Worm (Caenorhabditis elegans) whole organism, mixed stage, embryonic: ENCODE data around the gene C25E10.16.

ENCODE experiments used
- M03D4.4 ChIP-seq: sonication (generic microtip); optimal IDR thresholded peaks from 2 replicates; lab custom pipeline; 2017; ENCODE audit warnings: mild to moderate bottlenecking, missing genetic modification characterization, missing compliant biosample characterization
- bed-3 ChIP-seq: fragments of 200-800 bp; sonication (Bioruptor generic); optimal IDR thresholded peaks from 3 replicates; lab custom pipeline; 2018; ENCODE audit warnings: mild to moderate bottlenecking, missing genetic modification characterization, moderate library complexity, missing compliant biosample characterization
- blmp-1 ChIP-seq: fragments of 150-350 bp; optimal IDR thresholded peaks from 2 replicates; lab custom pipeline; 2014; ENCODE audit warnings: missing biosample characterization, missing genetic modification characterization
- ceh-43 ChIP-seq: fragments of 200-800 bp; sonication (Bioruptor generic); optimal IDR thresholded peaks from 2 replicates; lab custom pipeline; 2018; ENCODE audit warnings: mild to moderate bottlenecking, missing genetic modification characterization, moderate library complexity, missing compliant biosample characterization
- ceh-83 ChIP-seq: fragments of 200-800 bp; sonication (Bioruptor generic); optimal IDR thresholded peaks from 2 replicates; lab custom pipeline; 2018; ENCODE audit warnings: mild to moderate bottlenecking, missing genetic modification characterization, missing compliant biosample characterization
- ces-1 ChIP-seq: fragments of 150-350 bp; optimal IDR thresholded peaks from 2 replicates; lab custom pipeline; 2014; ENCODE audit warnings: missing biosample characterization, missing genetic modification reagents, missing genetic modification characterization
- cnd-1 ChIP-seq: fragments of 200-800 bp; sonication (Bioruptor generic); optimal IDR thresholded peaks from 2 replicates; lab custom pipeline; 2018; ENCODE audit warnings: mild to moderate bottlenecking, missing genetic modification characterization, missing compliant biosample characterization
- elt-1 ChIP-seq: sonication (generic microtip); optimal IDR thresholded peaks from 2 replicates; lab custom pipeline; 2017; ENCODE audit warnings: missing genetic modification characterization, mild to moderate bottlenecking, missing compliant biosample characterization, antibody characterized with exemption, moderate library complexity, borderline replicate concordance; ENCODE audit not compliant: insufficient read depth
- elt-3 ChIP-seq: fragments of 150-350 bp; optimal IDR thresholded peaks from 2 replicates; lab custom pipeline; 2014; ENCODE audit warnings: missing biosample characterization, missing genetic modification characterization
- flh-1 ChIP-seq: fragments of 200-800 bp; sonication (Bioruptor generic); optimal IDR thresholded peaks from 2 replicates; lab custom pipeline; 2018; ENCODE audit warnings: mild to moderate bottlenecking, missing genetic modification characterization, moderate library complexity, missing compliant biosample characterization
- ham-2 ChIP-seq: fragments of 200-800 bp; sonication (Bioruptor generic); optimal IDR thresholded peaks from 2 replicates; lab custom pipeline; 2018; ENCODE audit warnings: mild to moderate bottlenecking, missing genetic modification characterization, missing compliant biosample characterization
- hlh-1 ChIP-seq: fragments of 150-350 bp; optimal IDR thresholded peaks from 2 replicates; lab custom pipeline; 2014; ENCODE audit warnings: missing biosample characterization, missing genetic modification reagents, missing genetic modification characterization
- lin-13 ChIP-seq: fragments of 150-350 bp; optimal IDR thresholded peaks from 2 replicates; lab custom pipeline; 2014; ENCODE audit warnings: missing biosample characterization, missing genetic modification characterization
- lsy-2 ChIP-seq: fragments of 150-350 bp; optimal IDR thresholded peaks from 2 replicates; lab custom pipeline; 2014; ENCODE audit warnings: missing biosample characterization, missing genetic modification characterization
- mab-5 ChIP-seq: fragments of 150-350 bp; optimal IDR thresholded peaks from 2 replicates; lab custom pipeline; 2014; ENCODE audit warnings: missing biosample characterization, missing genetic modification characterization
- mep-1 ChIP-seq: fragments of 150-350 bp; optimal IDR thresholded peaks from 2 replicates; lab custom pipeline; 2017; ENCODE audit warnings: missing biosample characterization, missing genetic modification reagents, missing genetic modification characterization, inconsistent platforms
- mls-2 ChIP-seq: sonication (generic microtip); optimal IDR thresholded peaks from 2 replicates; lab custom pipeline; 2016; ENCODE audit warnings: mild to moderate bottlenecking, missing genetic modification characterization, moderate library complexity, missing compliant biosample characterization
- nhr-2 ChIP-seq: fragments of 150-350 bp; optimal IDR thresholded peaks from 2 replicates; lab custom pipeline; 2014; ENCODE audit warnings: missing biosample characterization, missing genetic modification characterization
- nhr-237 ChIP-seq: fragments of 150-350 bp; optimal IDR thresholded peaks from 2 replicates; lab custom pipeline; 2014; ENCODE audit warnings: missing biosample characterization, missing genetic modification characterization
- nhr-28 ChIP-seq: fragments of 150-350 bp; optimal IDR thresholded peaks from 2 replicates; lab custom pipeline; 2014; ENCODE audit warnings: missing biosample characterization, missing genetic modification characterization
- pha-4 ChIP-seq: fragments of 150-350 bp; optimal IDR thresholded peaks from 2 replicates; lab custom pipeline; 2018; ENCODE audit warnings: missing biosample characterization, missing genetic modification reagents, missing genetic modification characterization
- sem-2 ChIP-seq: fragments of 200-800 bp; sonication (Bioruptor generic); optimal IDR thresholded peaks from 2 replicates; lab custom pipeline; 2018; ENCODE audit warnings: mild to moderate bottlenecking, missing genetic modification characterization, missing compliant biosample characterization
- snpc-4 ChIP-seq: fragments of 150-350 bp; optimal IDR thresholded peaks from 2 replicates; lab custom pipeline; 2014; ENCODE audit warnings: missing biosample characterization, missing genetic modification characterization
- sptf-1 ChIP-seq: sonication (generic microtip); optimal IDR thresholded peaks from 2 replicates; lab custom pipeline; 2017; ENCODE audit warnings: mild to moderate bottlenecking, missing genetic modification characterization, moderate library complexity, missing compliant biosample characterization
- tbx-8 ChIP-seq: fragments of 200-800 bp; sonication (Bioruptor generic); optimal IDR thresholded peaks from 2 replicates; lab custom pipeline; 2018; ENCODE audit warnings: mild to moderate bottlenecking, missing genetic modification characterization, moderate library complexity, missing compliant biosample characterization
- unc-120 ChIP-seq: sonication (generic microtip); optimal IDR thresholded peaks from 2 replicates; lab custom pipeline; 2017; ENCODE audit warnings: missing genetic modification characterization, missing compliant biosample characterization; ENCODE audit not compliant: poor library complexity, severe bottlenecking
- unc-39 ChIP-seq: fragments of 150-350 bp; optimal IDR thresholded peaks from 2 replicates; lab custom pipeline; 2014; ENCODE audit warnings: missing biosample characterization, missing genetic modification characterization
- unc-62 ChIP-seq: fragments of 150-350 bp; optimal IDR thresholded peaks from 2 replicates; lab custom pipeline; 2014; ENCODE audit warnings: missing biosample characterization, missing genetic modification reagents, missing genetic modification characterization
- zip-8 ChIP-seq: fragments of 150-350 bp; optimal IDR thresholded peaks from 2 replicates; lab custom pipeline; 2014; ENCODE audit warnings: missing biosample characterization, missing genetic modification characterization
- ztf-11 ChIP-seq: fragments of 150-350 bp; optimal IDR thresholded peaks from 2 replicates; lab custom pipeline; 2014; ENCODE audit warnings: missing biosample characterization, missing genetic modification characterization

Gene C25E10.16

DNA sequence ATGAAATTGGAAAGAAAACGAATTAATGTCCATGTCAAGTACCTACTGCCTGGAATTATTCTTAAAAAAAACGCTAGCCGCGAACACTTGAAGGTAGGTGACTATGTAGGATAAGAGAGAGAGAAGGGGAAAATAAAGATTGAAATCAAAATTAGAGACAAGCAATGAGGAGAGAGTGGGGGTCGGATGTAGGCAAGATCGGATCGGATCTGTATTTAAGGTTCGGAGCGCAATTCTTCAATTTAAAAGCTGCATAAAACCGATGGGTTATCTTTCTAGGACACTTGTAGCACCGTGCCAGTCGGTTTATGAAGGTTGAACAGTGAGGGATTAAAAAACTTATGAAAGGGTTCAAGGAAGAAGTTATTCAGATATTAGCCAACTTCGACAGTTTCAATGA lies 3.8 kb upstream of the C25E10.16 start:
- TF ChIP-seq tbx-8 (GFP tag; lab: Kevin White, UChicago) (no peak), elt-1 (peak; percentile 64), hlh-1 (no peak), bed-3 (GFP tag; lab: Kevin White, UChicago) (no peak)

DNA sequence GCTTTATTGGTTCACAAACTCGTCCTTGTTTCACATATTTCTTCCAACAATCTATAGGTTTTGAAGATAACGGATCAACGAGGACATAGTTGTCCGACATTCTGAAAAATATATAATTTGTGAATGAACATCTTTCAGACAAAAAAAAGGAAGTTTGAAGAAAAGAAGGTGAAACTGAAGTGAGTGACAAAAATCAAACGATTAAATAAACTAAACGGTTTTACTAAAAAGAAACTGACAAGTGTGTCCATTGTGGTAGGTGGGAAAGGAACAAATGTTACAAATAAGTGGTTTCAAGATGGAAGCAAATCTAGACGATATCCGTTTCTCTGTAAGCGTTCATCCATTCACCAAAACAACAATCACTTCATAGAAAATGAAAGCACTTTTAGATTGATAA lies 3.0 kb upstream of the C25E10.16 start, which contains the start of gene C25E10.12:
Gene C25E10.12, minus strand, starts transcription at position 101 of the 400 bp plus-strand sequence.
- TF ChIP-seq cnd-1 (tag; lab: Kevin White, UChicago) = no peak
- no peak for TF ChIP-seq ceh-83 (GFP tag; lab: Kevin White, UChicago)
- TF ChIP-seq, all 35 proteins: peak for 0

DNA sequence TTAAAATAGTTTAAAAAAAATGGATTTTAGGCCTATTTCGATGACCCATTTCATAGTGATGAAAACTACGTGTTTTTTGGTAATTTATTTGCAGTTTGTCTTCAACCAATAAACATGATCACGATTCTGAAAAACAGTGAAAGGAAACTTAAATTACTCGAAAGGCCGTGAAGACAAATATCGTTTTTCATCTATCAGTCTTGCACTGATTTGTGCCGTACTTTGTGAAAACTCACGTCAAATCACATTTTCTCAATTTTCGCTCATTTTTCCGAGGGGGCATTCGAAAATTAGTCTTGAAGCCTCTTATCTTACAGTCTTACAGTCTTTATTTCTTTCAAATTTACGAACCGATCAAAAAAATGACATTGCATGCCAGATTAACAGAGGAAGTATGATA lies 741 bp downstream of the C25E10.16 start, which contains the start of gene C25E10.11:
Gene C25E10.11, minus strand, starts transcription at position 101 of the 400 bp plus-strand sequence.
- TF ChIP-seq mls-2 = no peak
- TF ChIP-seq elt-3 = no peak
- TF ChIP-seq ham-2 (GFP tag; lab: Kevin White, UChicago) = no peak

DNA sequence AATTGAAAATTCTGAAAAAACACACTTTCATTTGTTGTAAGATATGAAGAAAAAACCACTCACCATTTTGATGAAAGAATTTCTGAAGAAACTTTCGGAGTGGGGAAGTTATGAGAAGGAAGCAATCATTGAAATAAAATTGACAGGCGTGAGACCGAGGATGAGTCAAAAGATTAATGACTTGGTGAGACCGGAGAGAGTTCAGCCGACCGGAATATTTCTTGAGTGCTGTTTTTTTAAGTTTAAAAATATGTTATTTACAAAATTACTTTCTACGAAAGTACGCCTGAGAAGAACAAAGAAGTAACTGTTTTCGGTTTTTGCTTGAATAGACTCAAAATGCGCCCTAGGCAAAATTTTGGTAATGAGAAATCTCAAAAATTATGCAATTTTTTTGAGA lies 3.1 kb downstream of the C25E10.16 start, which contains the start of gene C25E10.10:
Gene C25E10.10, minus strand, starts transcription at position 101 of the 400 bp plus-strand sequence.
- TF ChIP-seq blmp-1 (tag; lab: Kevin White, UChicago) = no peak
- TF ChIP-seq zip-8 = no peak
- TF ChIP-seq lin-13 (tag; lab: Kevin White, UChicago) = no peak
- no peak for TF ChIP-seq mab-5 (tag; lab: Kevin White, UChicago)
- no peak for TF ChIP-seq ceh-83 (GFP tag; lab: Kevin White, UChicago)
- TF ChIP-seq elt-3 = no peak
- TF ChIP-seq ham-2 (GFP tag; lab: Kevin White, UChicago) = no peak
- TF ChIP-seq M03D4.4 (tag; lab: Kevin White, UChicago) = no peak
- TF ChIP-seq sptf-1 = no peak
- TF ChIP-seq snpc-4 (tag; lab: Kevin White, UChicago) = no peak
- no peak for TF ChIP-seq unc-120
- no peak for TF ChIP-seq nhr-28 (tag; lab: Kevin White, UChicago)
- no peak for TF ChIP-seq mep-1 (tag; lab: Kevin White, UChicago)
- TF ChIP-seq ztf-11 (tag; lab: Kevin White, UChicago) = no peak
- TF ChIP-seq, all 35 proteins: peak for 0

DNA sequence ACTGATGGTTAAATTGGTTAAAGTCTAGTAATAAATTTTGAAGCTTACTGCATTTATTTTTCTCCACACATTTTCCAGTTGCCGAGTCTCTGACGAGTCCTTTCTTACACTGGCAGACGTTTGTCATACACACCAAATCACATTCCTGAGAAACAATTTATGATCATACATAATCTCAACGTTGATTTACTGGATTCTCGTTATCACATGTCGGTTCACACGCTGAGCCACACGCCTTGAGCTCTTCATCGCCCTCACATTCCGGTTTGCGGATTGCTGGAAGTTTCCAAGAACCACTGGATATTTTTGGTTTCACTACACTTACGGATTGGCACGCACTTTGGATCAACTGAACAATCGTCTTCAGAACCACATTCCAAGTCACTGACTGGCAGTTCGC lies 3.7 kb downstream of the C25E10.16 start:
- TF ChIP-seq elt-3 = no peak

DNA sequence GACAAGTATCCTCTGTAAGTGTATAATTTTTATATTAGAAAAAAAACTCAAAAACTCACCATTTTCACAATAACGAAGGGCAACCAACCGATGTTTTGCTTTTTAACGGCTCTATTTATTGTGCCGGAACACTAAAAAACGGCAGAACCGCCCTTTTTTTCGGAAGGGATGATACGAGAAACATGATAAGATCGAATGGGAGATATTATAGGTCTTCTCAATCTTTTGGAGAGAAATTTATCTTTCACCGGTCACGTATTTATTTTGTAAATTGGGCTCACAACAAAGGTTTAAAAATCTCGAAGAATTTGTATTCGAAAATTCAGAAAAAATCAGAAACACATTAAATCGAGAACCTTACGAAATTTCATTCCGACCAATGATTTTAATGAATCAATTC lies 4.6 kb downstream of the C25E10.16 start, which contains the start of gene swm-1:
Gene swm-1, minus strand, starts transcription at position 101 of the 400 bp plus-strand sequence.
- TF ChIP-seq nhr-2 (tag; lab: Kevin White, UChicago) (no peak), snpc-4 (tag; lab: Kevin White, UChicago) (no peak), ham-2 (GFP tag; lab: Kevin White, UChicago) (no peak), M03D4.4 (tag; lab: Kevin White, UChicago) (no peak), nhr-237 (tag; lab: Kevin White, UChicago) (no peak), ceh-83 (GFP tag; lab: Kevin White, UChicago) (no peak), lin-13 (tag; lab: Kevin White, UChicago) (no peak), ceh-43 (no peak), elt-1 (no peak), blmp-1 (tag; lab: Kevin White, UChicago) (no peak), unc-62 (GFP tag; lab: Kevin White, UChicago) (no peak)
- TF ChIP-seq, all 35 proteins: peak for 0

DNA sequence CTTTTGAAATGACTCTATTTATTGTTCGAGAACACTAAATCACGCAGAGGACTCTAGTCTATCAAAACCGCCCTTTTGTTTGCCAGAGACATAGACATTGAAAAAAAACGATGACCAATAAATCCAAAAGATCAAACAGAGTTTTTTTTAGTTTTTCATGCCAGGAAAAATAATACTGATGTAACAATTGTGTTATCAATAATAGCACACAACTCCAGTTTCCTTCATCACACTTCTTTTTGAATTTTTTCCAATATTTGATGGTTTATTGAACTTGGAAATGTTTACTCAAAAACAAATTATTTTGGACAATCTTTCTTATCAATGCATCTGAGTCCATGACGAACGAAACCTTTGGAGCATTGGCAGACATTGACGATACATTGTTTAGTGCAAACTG lies 5.4 kb downstream of the C25E10.16 start, which contains the start of gene C25E10.8:
Gene C25E10.8, minus strand, starts transcription at position 101 of the 400 bp plus-strand sequence.
- TF ChIP-seq unc-39 (tag; lab: Kevin White, UChicago) (no peak), ceh-83 (GFP tag; lab: Kevin White, UChicago) (no peak), lsy-2 (tag; lab: Kevin White, UChicago) (no peak), mab-5 (tag; lab: Kevin White, UChicago) (no peak), elt-3 (no peak), pha-4 (tag; lab: Kevin White, UChicago) (no peak), ces-1 (GFP tag; lab: Kevin White, UChicago) (no peak), bed-3 (GFP tag; lab: Kevin White, UChicago) (no peak), sem-2 (GFP tag; lab: Kevin White, UChicago) (no peak), flh-1 (GFP tag; lab: Kevin White, UChicago) (no peak), cnd-1 (tag; lab: Kevin White, UChicago) (no peak), ztf-11 (tag; lab: Kevin White, UChicago) (no peak), nhr-28 (tag; lab: Kevin White, UChicago) (no peak), nhr-2 (tag; lab: Kevin White, UChicago) (no peak), sptf-1 (no peak), unc-120 (no peak), hlh-1 (no peak), ceh-43 (no peak)
